Worm (Caenorhabditis elegans): ENCODE results near the gene dpy-23.

DNA sequence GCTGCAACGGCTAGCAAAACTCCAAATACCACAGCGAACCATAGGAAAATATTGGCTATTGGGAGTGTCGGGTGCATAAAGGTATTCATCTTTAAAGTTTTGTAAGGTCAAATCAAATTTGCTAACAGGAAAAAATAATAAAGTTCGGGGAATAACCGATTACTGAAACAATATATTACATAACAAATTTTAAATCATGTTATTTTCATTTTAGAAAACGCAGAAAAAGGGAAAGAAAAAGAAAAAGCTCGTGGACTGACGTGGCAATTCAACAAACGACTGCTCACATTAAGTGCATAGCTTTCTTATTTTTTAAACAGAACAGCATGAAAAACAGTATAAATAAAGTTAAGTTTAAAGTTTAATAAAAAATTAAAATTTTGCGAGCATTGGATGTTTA lies 16.0 kb upstream of the dpy-23 start, which contains the start of gene R160.6:
- no peak for TF ChIP-seq nhr-76 (tag; optimal IDR thresholded peaks at IDR 0.05)
- TF ChIP-seq pha-4 (tag; optimal IDR thresholded peaks at IDR 0.05), result no peak
- no peak for TF ChIP-seq lin-32 (GFP tag; optimal IDR thresholded peaks at IDR 0.05)
- no peak for TF ChIP-seq hlh-1 (tag; optimal IDR thresholded peaks at IDR 0.05)
- no peak for TF ChIP-seq blmp-1 (tag; optimal IDR thresholded peaks at IDR 0.05)
- no peak for TF ChIP-seq snpc-4 (tag; optimal IDR thresholded peaks at IDR 0.05)
- TF ChIP-seq tbx-8 (GFP tag; optimal IDR thresholded peaks at IDR 0.05), result no peak
- no peak for TF ChIP-seq unc-39 (tag; optimal IDR thresholded peaks at IDR 0.05)
- no peak for TF ChIP-seq ztf-11 (tag; optimal IDR thresholded peaks at IDR 0.05)
- no peak for TF ChIP-seq drap-1 (GFP tag; optimal IDR thresholded peaks at IDR 0.05)
- TF ChIP-seq nhr-12 (tag; optimal IDR thresholded peaks at IDR 0.05), result no peak
- TF ChIP-seq lsy-2 (tag; optimal IDR thresholded peaks at IDR 0.05), result no peak
- no peak for TF ChIP-seq flh-1 (GFP tag; optimal IDR thresholded peaks at IDR 0.05)

Data from whole organism, mixed stage, embryonic.